Worm (Caenorhabditis elegans) whole organism, L4 larva: Measurements from ENCODE around the gene F08G2.5.

ENCODE experiments used
- D1046.2 ChIP-seq: fragments of 200-800 bp; sonication (Bioruptor generic); IDR thresholded peaks from 2 replicates; pipeline ENCODE4 v1.3.6; 2022; ENCODE audit warnings: missing genetic modification characterization, missing compliant biosample characterization
- F10B5.3 ChIP-seq: sonication (generic microtip); optimal IDR thresholded peaks from 2 replicates; lab custom pipeline; 2016; ENCODE audit warnings: mild to moderate bottlenecking, missing genetic modification characterization, missing compliant biosample characterization
- F37D6.2 ChIP-seq: sonication (generic microtip); optimal IDR thresholded peaks from 2 replicates; lab custom pipeline; 2016; ENCODE audit warnings: mild to moderate bottlenecking, missing genetic modification characterization, missing compliant biosample characterization
- F44E2.7 ChIP-seq: fragments of 200-800 bp; sonication (Bioruptor generic); IDR thresholded peaks from 2 replicates; pipeline ENCODE4 v2.1.2; 2022; ENCODE audit warnings: missing genetic modification characterization, missing compliant biosample characterization
- T20F7.1 ChIP-seq: fragments of 200-800 bp; sonication (Bioruptor generic); optimal IDR thresholded peaks from 2 replicates; lab custom pipeline; 2018; ENCODE audit warnings: mild to moderate bottlenecking, missing genetic modification characterization, missing compliant biosample characterization
- T26A8.4 ChIP-seq: fragments of 200-800 bp; sonication (Bioruptor generic); IDR thresholded peaks from 2 replicates; pipeline ENCODE4 v1.3.6; 2022; ENCODE audit warnings: missing genetic modification characterization, missing compliant biosample characterization
- Y48G9A.11 ChIP-seq: fragments of 200-800 bp; sonication (Bioruptor generic); IDR thresholded peaks from 2 replicates; pipeline ENCODE4 v1.3.6; 2022; ENCODE audit warnings: missing genetic modification reagents, missing genetic modification characterization, missing compliant biosample characterization
- Y5F2A.4 ChIP-seq: fragments of 200-800 bp; sonication (Bioruptor generic); optimal IDR thresholded peaks from 2 replicates; lab custom pipeline; 2018; ENCODE audit warnings: mild to moderate bottlenecking, missing genetic modification characterization, missing compliant biosample characterization
- Y75B8A.6 ChIP-seq: fragments of 200-800 bp; sonication (Bioruptor generic); IDR thresholded peaks from 2 replicates; pipeline ENCODE4 v1.3.6; 2022; ENCODE audit warnings: missing genetic modification reagents, missing genetic modification characterization, missing compliant biosample characterization
- aly-2 ChIP-seq: sonication (generic microtip); optimal IDR thresholded peaks from 2 replicates; lab custom pipeline; 2018; ENCODE audit warnings: missing biosample characterization, missing genetic modification characterization
- ces-1 ChIP-seq: fragments of 150-350 bp; sonication (generic microtip); optimal IDR thresholded peaks from 4 replicates; lab custom pipeline; 2014; ENCODE audit warnings: missing biosample characterization, missing genetic modification reagents, missing genetic modification characterization
- ctbp-1 ChIP-seq: fragments of 200-800 bp; sonication (Bioruptor generic); IDR thresholded peaks from 2 replicates; pipeline ENCODE4 v1.3.6; 2022; ENCODE audit warnings: missing genetic modification reagents, missing genetic modification characterization, missing compliant biosample characterization
- daf-16 ChIP-seq, 3 experiments: sonication (generic microtip); optimal IDR thresholded peaks; 2 replicates each; lab custom pipeline; 2016 to 2017; ENCODE audit warnings: missing genetic modification characterization in 3 of 3, missing genetic modification reagents in 3 of 3, mild to moderate bottlenecking in 2 of 3, missing compliant biosample characterization in 2 of 3, missing biosample characterization in 1 of 3, moderate library complexity in 1 of 3
- dmd-6 ChIP-seq: fragments of 200-800 bp; sonication (Bioruptor generic); IDR thresholded peaks from 2 replicates; pipeline ENCODE4 v1.3.6; 2022; ENCODE audit warnings: missing genetic modification reagents, missing genetic modification characterization, missing compliant biosample characterization
- dmd-8 ChIP-seq: fragments of 200-800 bp; sonication (Bioruptor generic); IDR thresholded peaks from 2 replicates; pipeline ENCODE4 v1.3.6; 2022; ENCODE audit warnings: missing genetic modification characterization, missing compliant biosample characterization
- dmd-9 ChIP-seq: fragments of 200-800 bp; sonication (Bioruptor generic); IDR thresholded peaks from 2 replicates; pipeline ENCODE4 v1.3.6; 2022; ENCODE audit warnings: missing genetic modification reagents, missing genetic modification characterization, missing compliant biosample characterization
- dpl-1 ChIP-seq: fragments of 150-350 bp; optimal IDR thresholded peaks from 2 replicates; lab custom pipeline; 2014; ENCODE audit warnings: missing biosample characterization, missing genetic modification reagents, missing genetic modification characterization
- duxl-1 ChIP-seq: sonication (generic microtip); optimal IDR thresholded peaks from 2 replicates; lab custom pipeline; 2016; ENCODE audit warnings: mild to moderate bottlenecking, missing genetic modification characterization, moderate library complexity, missing compliant biosample characterization; ENCODE audit not compliant: poor library complexity
- dve-1 ChIP-seq: sonication (generic microtip); optimal IDR thresholded peaks from 2 replicates; lab custom pipeline; 2017; ENCODE audit warnings: antibody characterized with exemption, mild to moderate bottlenecking, missing genetic modification characterization, missing compliant biosample characterization; ENCODE audit not compliant: insufficient read depth
- egl-27 ChIP-seq: sonication (generic microtip); optimal IDR thresholded peaks from 3 replicates; lab custom pipeline; 2017; ENCODE audit warnings: missing biosample characterization, missing genetic modification reagents, missing genetic modification characterization
- fkh-10 ChIP-seq: fragments of 150-350 bp; optimal IDR thresholded peaks from 2 replicates; lab custom pipeline; 2014; ENCODE audit warnings: missing biosample characterization, missing genetic modification reagents, missing genetic modification characterization
- fos-1 ChIP-seq: fragments of 150-350 bp; optimal IDR thresholded peaks from 2 replicates; lab custom pipeline; 2014; ENCODE audit warnings: missing biosample characterization, missing genetic modification characterization
- gei-8 ChIP-seq: fragments of 200-800 bp; sonication (Bioruptor generic); optimal IDR thresholded peaks from 2 replicates; lab custom pipeline; 2018; ENCODE audit warnings: mild to moderate bottlenecking, missing genetic modification characterization, missing compliant biosample characterization
- hif-1 ChIP-seq, 2 experiments: sonication (generic microtip); optimal IDR thresholded peaks; 2 replicates each; lab custom pipeline; 2016 to 2017; ENCODE audit warnings: missing compliant biosample characterization in 2 of 2, missing genetic modification characterization in 2 of 2, missing genetic modification reagents in 2 of 2, missing genotype in 2 of 2, mild to moderate bottlenecking in 1 of 2
- hlh-11 ChIP-seq: fragments of 200-800 bp; sonication (Bioruptor generic); optimal IDR thresholded peaks from 2 replicates; lab custom pipeline; 2018; ENCODE audit warnings: mild to moderate bottlenecking, missing genetic modification characterization, missing compliant biosample characterization
- hlh-30 ChIP-seq: sonication (generic microtip); optimal IDR thresholded peaks from 2 replicates; lab custom pipeline; 2017; ENCODE audit warnings: antibody characterized with exemption, mild to moderate bottlenecking, missing genetic modification characterization, missing compliant biosample characterization; ENCODE audit not compliant: insufficient read depth
- hmg-1.1 ChIP-seq: fragments of 200-800 bp; sonication (Bioruptor generic); IDR thresholded peaks from 2 replicates; pipeline ENCODE4 v1.3.6; 2022; ENCODE audit warnings: missing genetic modification reagents, missing genetic modification characterization, missing compliant biosample characterization
- lin-15B ChIP-seq: fragments of 150-350 bp; sonication (generic microtip); optimal IDR thresholded peaks from 3 replicates; lab custom pipeline; 2014; ENCODE audit warnings: missing biosample characterization, missing genetic modification characterization
- lin-29 ChIP-seq: fragments of 200-800 bp; sonication (Bioruptor generic); IDR thresholded peaks from 2 replicates; pipeline ENCODE4 v1.3.6; 2022; ENCODE audit warnings: missing genetic modification reagents, missing genetic modification characterization, missing compliant biosample characterization
- lsy-2 ChIP-seq, 2 experiments: fragments of 150-350 bp in 1 of 2; sonication (generic microtip) in 1 of 2; optimal IDR thresholded peaks; 2 replicates each; lab custom pipeline; 2014 to 2017; ENCODE audit warnings: missing biosample characterization in 2 of 2, missing genetic modification characterization in 2 of 2
- madf-5 ChIP-seq, 2 experiments: fragments of 200-800 bp; sonication (Bioruptor generic); IDR thresholded peaks; 2 replicates each; pipeline ENCODE4 v1.3.6; 2022; ENCODE audit warnings: missing compliant biosample characterization in 2 of 2, missing genetic modification characterization in 2 of 2
- madf-9 ChIP-seq: fragments of 200-800 bp; sonication (Bioruptor generic); conservative IDR thresholded peaks from 2 replicates; pipeline ENCODE4 v1.3.6; 2022; ENCODE audit warnings: missing genetic modification reagents, missing genetic modification characterization, missing compliant biosample characterization
- mxl-3 ChIP-seq: fragments of 200-800 bp; sonication (Bioruptor generic); optimal IDR thresholded peaks from 2 replicates; lab custom pipeline; 2018; ENCODE audit warnings: mild to moderate bottlenecking, missing genetic modification characterization, missing compliant biosample characterization
- nhr-10 ChIP-seq: fragments of 150-350 bp; optimal IDR thresholded peaks from 2 replicates; lab custom pipeline; 2014; ENCODE audit warnings: missing biosample characterization, missing genetic modification characterization
- nhr-11 ChIP-seq: fragments of 150-350 bp; optimal IDR thresholded peaks from 2 replicates; lab custom pipeline; 2014; ENCODE audit warnings: missing biosample characterization, missing genetic modification characterization
- nhr-237 ChIP-seq: sonication (generic microtip); optimal IDR thresholded peaks from 2 replicates; lab custom pipeline; 2017; ENCODE audit warnings: missing biosample characterization, missing genetic modification characterization
- nhr-48 ChIP-seq: sonication (generic microtip); optimal IDR thresholded peaks from 2 replicates; lab custom pipeline; 2016; ENCODE audit warnings: mild to moderate bottlenecking, missing genetic modification characterization, missing compliant biosample characterization
- nhr-6 ChIP-seq: fragments of 150-350 bp; optimal IDR thresholded peaks from 2 replicates; lab custom pipeline; 2014; ENCODE audit warnings: missing biosample characterization, missing genetic modification characterization
- nhr-77 ChIP-seq: fragments of 150-350 bp; optimal IDR thresholded peaks from 2 replicates; lab custom pipeline; 2014; ENCODE audit warnings: missing biosample characterization, missing genetic modification characterization
- rbr-2 ChIP-seq: sonication (generic microtip); optimal IDR thresholded peaks from 2 replicates; lab custom pipeline; 2016; ENCODE audit warnings: missing genotype, missing genetic modification characterization, missing compliant biosample characterization
- set-16 ChIP-seq: fragments of 200-800 bp; sonication (Bioruptor generic); IDR thresholded peaks from 2 replicates; pipeline ENCODE4 v1.3.6; 2022; ENCODE audit warnings: missing genetic modification reagents, missing genetic modification characterization, missing compliant biosample characterization
- snpc-1.2 ChIP-seq: fragments of 200-800 bp; sonication (Bioruptor generic); IDR thresholded peaks from 2 replicates; pipeline ENCODE4 v1.3.6; 2022; ENCODE audit warnings: missing genetic modification reagents, missing genetic modification characterization, missing compliant biosample characterization
- snpc-4 ChIP-seq: fragments of 150-350 bp; optimal IDR thresholded peaks from 2 replicates; lab custom pipeline; 2014; ENCODE audit warnings: missing biosample characterization, missing genetic modification characterization
- spr-1 ChIP-seq: sonication (generic microtip); optimal IDR thresholded peaks from 2 replicates; lab custom pipeline; 2016; ENCODE audit warnings: mild to moderate bottlenecking, missing genetic modification characterization, missing compliant biosample characterization
- spr-3 ChIP-seq: fragments of 200-800 bp; sonication (Bioruptor generic); optimal IDR thresholded peaks from 2 replicates; lab custom pipeline; 2018; ENCODE audit warnings: mild to moderate bottlenecking, missing genetic modification characterization, missing compliant biosample characterization
- tag-97 ChIP-seq: fragments of 200-800 bp; sonication (Bioruptor generic); IDR thresholded peaks from 2 replicates; pipeline ENCODE4 v1.3.6; 2022; ENCODE audit warnings: missing genetic modification characterization, missing compliant biosample characterization
- unc-62 ChIP-seq, 3 experiments: fragments of 150-350 bp in 1 of 3; sonication (generic microtip); optimal IDR thresholded peaks in 2 of 3; peaks in 1 of 3; 1 replicate in 1 of 3; 2 replicates in 2 of 3; lab custom pipeline; 2014 to 2017; ENCODE audit warnings: missing biosample characterization in 3 of 3, missing genetic modification characterization in 3 of 3, missing genetic modification reagents in 3 of 3, missing genotype in 1 of 3
- vab-7 ChIP-seq: fragments of 200-800 bp; sonication (Bioruptor generic); IDR thresholded peaks from 2 replicates; pipeline ENCODE4 v1.3.6; 2022; ENCODE audit warnings: missing genetic modification reagents, missing genetic modification characterization, missing compliant biosample characterization
- zag-1 ChIP-seq: fragments of 150-350 bp; optimal IDR thresholded peaks from 2 replicates; lab custom pipeline; 2014; ENCODE audit warnings: missing biosample characterization, missing genetic modification characterization
- zfp-3 ChIP-seq: fragments of 200-800 bp; sonication (Bioruptor generic); conservative IDR thresholded peaks from 2 replicates; pipeline ENCODE4 v1.3.6; 2022; ENCODE audit warnings: missing genetic modification reagents, missing genetic modification characterization, missing compliant biosample characterization
- ztf-7 ChIP-seq: fragments of 150-350 bp; optimal IDR thresholded peaks from 2 replicates; lab custom pipeline; 2014; ENCODE audit warnings: missing biosample characterization, missing genetic modification characterization

Gene F08G2.5

ce11 chrII:13860900-13861299, 27.5 kb upstream of the F08G2.5 start:
- TF ChIP-seq vab-7: no peak
- no peak for TF ChIP-seq nhr-11 (tag; lab: Kevin White, UChicago)
- TF ChIP-seq lsy-2 (tag; optimal IDR thresholded peaks at IDR 0.05; lab: Kevin White, UChicago): no peak
- TF ChIP-seq daf-16 (GFP tag; optimal IDR thresholded peaks at IDR 0.05; lab: Kevin White, UChicago): no peak
- peak; percentile 5 for TF ChIP-seq daf-16 (tag; optimal IDR thresholded peaks at IDR 0.05; lab: Kevin White, UChicago)
- no peak for TF ChIP-seq Y75B8A.6
- no peak for TF ChIP-seq nhr-237 (tag; lab: Kevin White, UChicago)
- no peak for TF ChIP-seq dmd-9 (GFP tag; lab: Robert Waterston, UW)
- no peak for TF ChIP-seq madf-9 (GFP tag; lab: Robert Waterston, UW)
- no peak for TF ChIP-seq dpl-1 (GFP tag; lab: Kevin White, UChicago)
- no peak for TF ChIP-seq dmd-8 (GFP tag; lab: Robert Waterston, UW)
- TF ChIP-seq zag-1 (tag; lab: Kevin White, UChicago): no peak
- no peak for TF ChIP-seq Y5F2A.4 (GFP tag; lab: Kevin White, UChicago)
- peak; percentile 68 for TF ChIP-seq nhr-77 (tag; lab: Kevin White, UChicago)
- TF ChIP-seq rbr-2 (tag; lab: Kevin White, UChicago): no peak
- TF ChIP-seq aly-2: no peak
- TF ChIP-seq madf-5 (GFP tag; IDR thresholded peaks at IDR 0.05; lab: Robert Waterston, UW): no peak
- TF ChIP-seq T20F7.1 (GFP tag; lab: Kevin White, UChicago): no peak
- TF ChIP-seq ztf-7 (tag; lab: Kevin White, UChicago): no peak
- no peak for TF ChIP-seq snpc-1.2 (GFP tag; lab: Robert Waterston, UW)
- TF ChIP-seq hlh-30: peak; percentile 61
- no peak for TF ChIP-seq nhr-48 (tag; lab: Kevin White, UChicago)
- TF ChIP-seq hmg-1.1 (GFP tag; lab: Robert Waterston, UW): no peak
- peak; percentile 73 for TF ChIP-seq dmd-6
- no peak for TF ChIP-seq fos-1 (tag; lab: Kevin White, UChicago)
- no peak for TF ChIP-seq unc-62 (GFP tag; optimal IDR thresholded peaks at IDR 0.05 in 1 of 2; lab: Kevin White, UChicago)
- no peak for TF ChIP-seq unc-62 (tag; optimal IDR thresholded peaks at IDR 0.05; lab: Kevin White, UChicago)
- TF ChIP-seq mxl-3 (GFP tag; lab: Kevin White, UChicago): peak; percentile 54
- no peak for TF ChIP-seq zfp-3 (GFP tag; lab: Robert Waterston, UW)
- no peak for TF ChIP-seq ctbp-1 (GFP tag; lab: Robert Waterston, UW)
- no peak for TF ChIP-seq F44E2.7 (GFP tag; lab: Robert Waterston, UW)
- TF ChIP-seq dve-1: peak; percentile 42
- no peak for TF ChIP-seq duxl-1 (tag; lab: Kevin White, UChicago)
- no peak for TF ChIP-seq nhr-10 (tag; lab: Kevin White, UChicago)
- no peak for TF ChIP-seq lin-29 (GFP tag; lab: Robert Waterston, UW)
- no peak for TF ChIP-seq egl-27
- TF ChIP-seq D1046.2: no peak
- no peak for TF ChIP-seq F37D6.2
- TF ChIP-seq hif-1 (tag; optimal IDR thresholded peaks at IDR 0.05; lab: Kevin White, UChicago): no peak
- TF ChIP-seq gei-8 (GFP tag; lab: Kevin White, UChicago): no peak
- no peak for TF ChIP-seq tag-97 (GFP tag; lab: Robert Waterston, UW)
- TF ChIP-seq ces-1 (GFP tag; lab: Kevin White, UChicago): no peak
- TF ChIP-seq spr-3: no peak
- TF ChIP-seq T26A8.4: no peak
- peak; percentile 61 for TF ChIP-seq hlh-11
- TF ChIP-seq Y48G9A.11: no peak
- no peak for TF ChIP-seq set-16 (GFP tag; lab: Robert Waterston, UW)
- TF ChIP-seq fkh-10 (GFP tag; lab: Kevin White, UChicago): no peak
- no peak for TF ChIP-seq spr-1
- no peak for TF ChIP-seq nhr-6
- TF ChIP-seq snpc-4: no peak
- no peak for TF ChIP-seq lin-15B (tag; lab: Kevin White, UChicago)
- no peak for TF ChIP-seq F10B5.3 (tag; lab: Kevin White, UChicago)
